Worm (Caenorhabditis elegans): Measurements from ENCODE around the gene oac-59.

- no peak for TF ChIP-seq ztf-29 (GFP tag; IDR thresholded peaks at IDR 0.05)
- no peak for TF ChIP-seq flt-1 (GFP tag; IDR thresholded peaks at IDR 0.05)
- no peak for TF ChIP-seq cog-1 (tag; optimal IDR thresholded peaks at IDR 0.05)
- no peak for TF ChIP-seq T22C8.4 (GFP tag; IDR thresholded peaks at IDR 0.05)
Measured at ce11 chrIV:12278507-12278906, 22.6 kb downstream of the oac-59 start, which contains the start of the genes tag-335 and vkmt-1.
